Fruit fly (Drosophila melanogaster) whole organism, embryonic: ENCODE measurements around the gene CG16790.

Experiments
- B-H1 ChIP-seq: fragments of 200-800 bp; sonication (Bioruptor generic); IDR thresholded peaks from 3 replicates; pipeline ENCODE4 v1.3.6; 2022; ENCODE audit warnings: missing biosample characterization, missing genetic modification characterization
- Bgb ChIP-seq: fragments of 200-800 bp; sonication (Bioruptor generic); IDR thresholded peaks from 2 replicates; pipeline ENCODE4 v1.3.6; 2022; ENCODE audit warnings: missing biosample characterization, missing genetic modification characterization; ENCODE audit not compliant: partially characterized antibody
- CG13424 ChIP-seq: fragments of 200-800 bp; sonication (Bioruptor generic); optimal IDR thresholded peaks from 2 replicates; lab custom pipeline; 2019; ENCODE audit warnings: missing biosample characterization, mild to moderate bottlenecking, missing genetic modification characterization, moderate library complexity
- CG14860 ChIP-seq: fragments of 200-800 bp; sonication (Bioruptor generic); IDR thresholded peaks from 3 replicates; pipeline ENCODE4 v1.3.6; 2022; ENCODE audit warnings: missing biosample characterization, missing genetic modification characterization; ENCODE audit not compliant: partially characterized antibody
- CG17359 ChIP-seq: fragments of 200-800 bp; sonication (Bioruptor generic); optimal IDR thresholded peaks from 3 replicates; lab custom pipeline; 2018; ENCODE audit warnings: missing biosample characterization, mild to moderate bottlenecking, missing genetic modification characterization, moderate library complexity
- CG17361 ChIP-seq: fragments of 200-800 bp; sonication (Bioruptor generic); IDR thresholded peaks from 3 replicates; pipeline ENCODE4 v1.3.6; 2022; ENCODE audit warnings: missing biosample characterization, missing genetic modification characterization
- CG17385 ChIP-seq: fragments of 200-800 bp; sonication (Bioruptor generic); optimal IDR thresholded peaks from 3 replicates; lab custom pipeline; 2018; ENCODE audit warnings: missing biosample characterization, mild to moderate bottlenecking, missing genetic modification characterization
- CG17802 ChIP-seq: fragments of 200-800 bp; sonication (Bioruptor generic); optimal IDR thresholded peaks from 2 replicates; lab custom pipeline; 2018; ENCODE audit warnings: missing biosample characterization, mild to moderate bottlenecking, missing genetic modification characterization, moderate library complexity
- CG18011 ChIP-seq: fragments of 200-800 bp; sonication (Bioruptor generic); optimal IDR thresholded peaks from 2 replicates; lab custom pipeline; 2017; ENCODE audit warnings: missing biosample characterization, missing genetic modification characterization, mild to moderate bottlenecking, moderate library complexity, missing genotype
- CG18599 ChIP-seq: fragments of 200-800 bp; sonication (Bioruptor generic); optimal IDR thresholded peaks from 3 replicates; lab custom pipeline; 2017; ENCODE audit warnings: missing biosample characterization, missing genetic modification characterization, mild to moderate bottlenecking, moderate library complexity, missing genetic modification reagents
- CG2875 ChIP-seq: fragments of 200-800 bp; sonication (Bioruptor generic); optimal IDR thresholded peaks from 2 replicates; lab custom pipeline; 2017; ENCODE audit warnings: missing biosample characterization, mild to moderate bottlenecking, missing genetic modification characterization, missing genetic modification reagents
- CG31388 ChIP-seq: fragments of 200-800 bp; sonication (Bioruptor generic); optimal IDR thresholded peaks from 2 replicates; lab custom pipeline; 2016; ENCODE audit warnings: missing biosample characterization, missing genetic modification characterization
- CG3838 ChIP-seq: fragments of 200-800 bp; sonication (Bioruptor generic); optimal IDR thresholded peaks from 3 replicates; lab custom pipeline; 2016; ENCODE audit warnings: missing biosample characterization, missing genetic modification characterization
- CG43689 ChIP-seq: fragments of 200-800 bp; sonication (Bioruptor generic); IDR thresholded peaks from 2 replicates; pipeline ENCODE4 v1.3.6; 2022; ENCODE audit warnings: missing biosample characterization, missing genetic modification characterization
- CG4820 ChIP-seq: fragments of 200-800 bp; sonication (Bioruptor generic); optimal IDR thresholded peaks from 3 replicates; lab custom pipeline; 2016; ENCODE audit warnings: missing biosample characterization, missing genetic modification characterization
- CG6175 ChIP-seq: fragments of 200-800 bp; sonication (Bioruptor generic); IDR thresholded peaks from 3 replicates; pipeline ENCODE4 v1.3.6; 2022; ENCODE audit warnings: missing biosample characterization, missing genetic modification characterization
- CoRest ChIP-seq: fragments of 200-800 bp; sonication (Bioruptor generic); optimal IDR thresholded peaks from 3 replicates; lab custom pipeline; 2018; ENCODE audit warnings: missing biosample characterization, mild to moderate bottlenecking, missing genetic modification characterization, moderate library complexity
- Dbx ChIP-seq: fragments of 200-800 bp; sonication (Bioruptor generic); IDR thresholded peaks from 3 replicates; pipeline ENCODE4 v1.3.6; 2022; ENCODE audit warnings: missing biosample characterization, missing genetic modification characterization
- Dref ChIP-seq: fragments of 200-800 bp; sonication (Bioruptor generic); IDR thresholded peaks from 2 replicates; pipeline ENCODE4 v1.3.6; 2022; ENCODE audit warnings: missing biosample characterization, missing genetic modification characterization
- Eip74EF ChIP-seq, 2 experiments: fragments of 200-800 bp in 1 of 2; fragments of >200 bp in 1 of 2; sonication (Bioruptor generic) in 1 of 2; optimal IDR thresholded peaks; 2 replicates each; lab custom pipeline; 2017 to 2019; ENCODE audit warnings: missing biosample characterization in 2 of 2, missing genetic modification characterization in 2 of 2, mild to moderate bottlenecking in 1 of 2, moderate library complexity in 1 of 2
- Ets65A ChIP-seq: fragments of 200-800 bp; sonication (Bioruptor generic); peaks from one replicate; lab custom pipeline; 2016; ENCODE audit warnings: missing biosample characterization, missing genetic modification characterization
- Fer3 ChIP-seq: fragments of 200-800 bp; sonication (Bioruptor generic); optimal IDR thresholded peaks from 2 replicates; lab custom pipeline; 2018; ENCODE audit warnings: missing biosample characterization, mild to moderate bottlenecking, missing genetic modification characterization, moderate library complexity
- Lhr ChIP-seq: fragments of 200-800 bp; sonication (Bioruptor generic); optimal IDR thresholded peaks from 3 replicates; lab custom pipeline; 2017; ENCODE audit warnings: mild to moderate bottlenecking, missing biosample characterization, missing genetic modification reagents, missing genetic modification characterization
- MESR4 ChIP-seq: fragments of 200-800 bp; sonication (Bioruptor generic); optimal IDR thresholded peaks from 2 replicates; lab custom pipeline; 2018; ENCODE audit warnings: missing biosample characterization, mild to moderate bottlenecking, missing genetic modification characterization, moderate library complexity
- NFAT ChIP-seq: fragments of 200-800 bp; sonication (Bioruptor generic); IDR thresholded peaks from 2 replicates; pipeline ENCODE4 v1.3.6; 2022; ENCODE audit warnings: missing biosample characterization, missing genetic modification characterization
- NK7.1 ChIP-seq: fragments of 200-800 bp; sonication (Bioruptor generic); optimal IDR thresholded peaks from 3 replicates; lab custom pipeline; 2016; ENCODE audit warnings: missing biosample characterization, missing genetic modification characterization
- Optix ChIP-seq: fragments of 200-800 bp; sonication (Bioruptor generic); IDR thresholded peaks from 3 replicates; pipeline ENCODE4 v1.3.6; 2022; ENCODE audit warnings: missing biosample characterization, missing genetic modification characterization
- Side ChIP-seq: fragments of 200-800 bp; sonication (Bioruptor generic); optimal IDR thresholded peaks from 2 replicates; lab custom pipeline; 2016; ENCODE audit warnings: missing biosample characterization, missing genetic modification characterization
- Xbp1 ChIP-seq: fragments of 200-800 bp; sonication (Bioruptor generic); optimal IDR thresholded peaks from 3 replicates; lab custom pipeline; 2016; ENCODE audit warnings: missing biosample characterization, mild to moderate bottlenecking, missing genetic modification characterization
- Xrp1 ChIP-seq: fragments of 200-800 bp; sonication (Bioruptor generic); IDR thresholded peaks from 2 replicates; pipeline ENCODE4 v1.3.6; 2022; ENCODE audit warnings: missing biosample characterization, missing genetic modification characterization
- ab ChIP-seq: fragments of 200-800 bp; sonication (Bioruptor generic); optimal IDR thresholded peaks from 2 replicates; lab custom pipeline; 2016; ENCODE audit warnings: missing biosample characterization, missing genetic modification characterization
- ac ChIP-seq: fragments of 200-800 bp; sonication (Bioruptor generic); optimal IDR thresholded peaks from 3 replicates; lab custom pipeline; 2017; ENCODE audit warnings: missing biosample characterization, mild to moderate bottlenecking, missing genetic modification characterization
- al ChIP-seq: fragments of 200-800 bp; sonication (Bioruptor generic); IDR thresholded peaks from 2 replicates; pipeline ENCODE4 v1.3.6; 2022; ENCODE audit warnings: missing biosample characterization, missing genetic modification characterization
- az2 ChIP-seq: fragments of 200-800 bp; sonication (Bioruptor generic); optimal IDR thresholded peaks from 3 replicates; lab custom pipeline; 2016; ENCODE audit warnings: missing biosample characterization, missing genetic modification characterization
- bab2 ChIP-seq: fragments of 200-800 bp; sonication (Bioruptor generic); optimal IDR thresholded peaks from 2 replicates; lab custom pipeline; 2016; ENCODE audit warnings: missing biosample characterization, missing genetic modification characterization
- cad ChIP-seq: fragments of >200 bp; optimal IDR thresholded peaks from 2 replicates; lab custom pipeline; 2017; ENCODE audit warnings: missing biosample characterization, missing genetic modification characterization
- cato ChIP-seq: fragments of 200-800 bp; sonication (Bioruptor generic); optimal IDR thresholded peaks from 2 replicates; lab custom pipeline; 2016; ENCODE audit warnings: missing biosample characterization, missing genetic modification characterization, borderline replicate concordance
- caup ChIP-seq: fragments of 200-800 bp; sonication (Bioruptor generic); optimal IDR thresholded peaks from 3 replicates; lab custom pipeline; 2017; ENCODE audit warnings: missing biosample characterization, mild to moderate bottlenecking, missing genetic modification characterization, moderate library complexity; ENCODE audit not compliant: severe bottlenecking
- dysf ChIP-seq: fragments of 200-800 bp; sonication (Bioruptor generic); IDR thresholded peaks from 3 replicates; pipeline ENCODE4 v1.3.6; 2022; ENCODE audit warnings: missing biosample characterization, missing genetic modification characterization
- emc ChIP-seq: fragments of 200-800 bp; sonication (Bioruptor generic); optimal IDR thresholded peaks from 2 replicates; lab custom pipeline; 2016; ENCODE audit warnings: missing biosample characterization, missing genetic modification characterization
- fd3F ChIP-seq: fragments of 200-800 bp; sonication (Bioruptor generic); optimal IDR thresholded peaks from 2 replicates; lab custom pipeline; 2018; ENCODE audit warnings: missing biosample characterization, mild to moderate bottlenecking, missing genetic modification characterization, moderate library complexity
- gem ChIP-seq: fragments of 200-800 bp; sonication (Bioruptor generic); optimal IDR thresholded peaks from 2 replicates; lab custom pipeline; 2019; ENCODE audit warnings: missing biosample characterization, mild to moderate bottlenecking, missing genetic modification characterization, moderate library complexity
- hb ChIP-seq: fragments of 200-800 bp; sonication (Bioruptor generic); IDR thresholded peaks from 3 replicates; pipeline ENCODE4 v1.3.6; 2022; ENCODE audit warnings: missing biosample characterization, missing genetic modification characterization; ENCODE audit not compliant: partially characterized antibody
- knrl ChIP-seq: fragments of 200-800 bp; sonication (Bioruptor generic); IDR thresholded peaks from 3 replicates; pipeline ENCODE4 v1.3.6; 2022; ENCODE audit warnings: missing biosample characterization, missing genetic modification characterization; ENCODE audit not compliant: partially characterized antibody
- nerfin-1 ChIP-seq: fragments of 200-800 bp; sonication (Bioruptor generic); optimal IDR thresholded peaks from 3 replicates; lab custom pipeline; 2019; ENCODE audit warnings: missing biosample characterization, mild to moderate bottlenecking, missing genetic modification characterization, moderate library complexity
- onecut ChIP-seq: fragments of 200-800 bp; sonication (Bioruptor generic); IDR thresholded peaks from 2 replicates; pipeline ENCODE4 v1.3.6; 2022; ENCODE audit warnings: missing biosample characterization, missing genetic modification characterization
- org-1 ChIP-seq: fragments of 200-800 bp; sonication (Bioruptor generic); optimal IDR thresholded peaks from 2 replicates; lab custom pipeline; 2017; ENCODE audit warnings: missing biosample characterization, missing genetic modification characterization
- slbo ChIP-seq: fragments of 200-800 bp; sonication (Bioruptor generic); IDR thresholded peaks from 2 replicates; pipeline ENCODE4 v1.3.6; 2022; ENCODE audit warnings: missing biosample characterization, missing genetic modification characterization
- tx ChIP-seq: fragments of 200-800 bp; sonication (Bioruptor generic); optimal IDR thresholded peaks from 2 replicates; lab custom pipeline; 2016; ENCODE audit warnings: missing biosample characterization, missing genetic modification characterization
- vvl ChIP-seq: fragments of 200-800 bp; sonication (Bioruptor generic); IDR thresholded peaks from 2 replicates; pipeline ENCODE4 v1.3.6; 2022; ENCODE audit warnings: missing biosample characterization, missing genetic modification characterization

CG16790 gene

DNA sequence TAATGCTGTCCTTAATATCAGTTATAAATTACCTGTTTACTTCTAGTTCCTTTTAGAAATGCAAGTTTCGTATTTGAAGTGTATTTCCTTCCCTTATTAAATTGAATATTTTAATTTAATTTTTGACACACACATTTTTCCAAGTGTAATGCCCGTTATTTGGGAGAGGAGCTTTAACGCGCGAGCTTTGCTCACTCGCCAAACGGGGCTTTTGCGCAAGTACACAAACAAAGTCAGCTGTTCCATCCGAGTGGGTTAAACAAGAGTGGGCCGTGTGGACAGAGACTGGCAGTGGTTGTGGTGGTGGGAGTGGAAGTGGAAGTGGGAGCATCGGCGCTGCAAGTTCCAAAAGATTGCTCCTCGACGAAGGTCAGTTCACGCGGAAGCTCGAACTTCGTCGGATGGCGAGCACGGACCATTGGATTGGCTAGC is 11.1 kb upstream of the CG16790 start, which contains the start of gene CG8301 (continued):
- TF ChIP-seq slbo (no peak), Xrp1 (GFP tag; lab: Robert Waterston, UW) (0 out of 2 replicates have a peak, but pooled peaks have one; percentile 17), B-H1 (GFP tag; lab: Robert Waterston, UW) (0 out of 3 replicates have a peak, but pooled peaks have one; percentile 14), fd3F (GFP tag; lab: Kevin White, UChicago) (no peak), CG4820 (GFP tag; lab: Kevin White, UChicago) (no peak), CG43689 (GFP tag; lab: Robert Waterston, UW) (no peak), caup (GFP tag; lab: Kevin White, UChicago) (peak; percentile 6), Lhr (GFP tag; lab: Kevin White, UChicago) (no peak), CG18011 (GFP tag; lab: Kevin White, UChicago) (no peak), Side (GFP tag; lab: Kevin White, UChicago) (no peak), ab (no peak), Xbp1 (GFP tag; lab: Kevin White, UChicago) (peak; percentile 38), Dbx (GFP tag; lab: Robert Waterston, UW) (peak; percentile 15; the same call in 1 of the 3 replicates), CG18599 (GFP tag; lab: Kevin White, UChicago) (peak; percentile 41), NFAT (GFP tag; lab: Robert Waterston, UW) (peak; percentile 16; the same call in 1 of the 2 replicates), Optix (GFP tag; lab: Robert Waterston, UW) (no peak), NK7.1 (GFP tag; lab: Kevin White, UChicago) (no peak), CG3838 (no peak), CoRest (peak; percentile 15), CG6175 (GFP tag; lab: Robert Waterston, UW) (no peak), CG14860 (GFP tag; lab: Robert Waterston, UW) (no peak), MESR4 (peak; percentile 4), bab2 (GFP tag; lab: Kevin White, UChicago) (no peak), CG17361 (GFP tag; lab: Robert Waterston, UW) (no peak), Bgb (GFP tag; lab: Robert Waterston, UW) (peak; percentile 18; the same call in 1 of the 2 replicates), cato (GFP tag; lab: Kevin White, UChicago) (no peak), tx (GFP tag; lab: Kevin White, UChicago) (no peak), Eip74EF (GFP tag; optimal IDR thresholded peaks at IDR 0.05; lab: Kevin White, UChicago) (no peak), al (GFP tag; lab: Robert Waterston, UW) (no peak), knrl (GFP tag; lab: Robert Waterston, UW) (no peak), CG17802 (no peak), Ets65A (GFP tag; lab: Kevin White, UChicago) (no peak), Fer3 (tag; lab: Kevin White, UChicago) (peak; percentile 30), CG17385 (GFP tag; lab: Kevin White, UChicago) (peak; percentile 34), dysf (GFP tag; lab: Robert Waterston, UW) (peak; percentile 16; the same call in 1 of the 3 replicates), emc (no peak), hb (no peak), az2 (GFP tag; lab: Kevin White, UChicago) (peak; percentile 5), onecut (GFP tag; lab: Robert Waterston, UW) (peak; percentile 18; the same call in 1 of the 2 replicates), nerfin-1 (tag; lab: Kevin White, UChicago) (no peak), CG17359 (no peak), gem (tag; lab: Kevin White, UChicago) (peak; percentile 62), Dref (GFP tag; lab: Robert Waterston, UW) (no peak), vvl (peak; percentile 46; the same call in 1 of the 2 replicates), CG13424 (tag; lab: Kevin White, UChicago) (peak; percentile 53), CG2875 (GFP tag; lab: Kevin White, UChicago) (no peak), org-1 (GFP tag; lab: Kevin White, UChicago) (peak; percentile 7), CG31388 (GFP tag; lab: Kevin White, UChicago) (no peak), ac (GFP tag; lab: Kevin White, UChicago) (no peak), cad (no peak)
